Worm (Caenorhabditis elegans): Measurements from ENCODE around the gene srh-193.
"Not testable (repeated sequence)": the region's sequence is repeated elsewhere in the genome, so short reads cannot be mapped to it uniquely, and the experiment has no call there.

- not testable (repeated sequence) for TF ChIP-seq lin-35 (GFP tag; optimal IDR thresholded peaks at IDR 0.05); nfya-1 (tag; optimal IDR thresholded peaks at IDR 0.05; ENCODE audit: borderline replicate concordance, insufficient read depth); efl-1 (GFP tag; optimal IDR thresholded peaks at IDR 0.05); unc-62 (GFP tag; optimal IDR thresholded peaks at IDR 0.05); nhr-120 (GFP tag; IDR thresholded peaks at IDR 0.05); B0019.2 (GFP tag; conservative IDR thresholded peaks at IDR 0.05); K11D2.4 (GFP tag; IDR thresholded peaks at IDR 0.05); F49E8.2 (tag; optimal IDR thresholded peaks at IDR 0.05; ENCODE audit: insufficient read depth); ztf-6 (GFP tag; IDR thresholded peaks at IDR 0.05); rec-8 (tag; optimal IDR thresholded peaks at IDR 0.05); dpl-1 (GFP tag; optimal IDR thresholded peaks at IDR 0.05)
These were observed 18.7 kb downstream of the srh-193 start, which contains the start of gene srt-38 for ce11 chrV:4271258-4271657.
